Fruit fly (Drosophila melanogaster): Measurements from ENCODE around the gene Cpr65Ax1.

The Cpr65Ax1 gene

dm6 chr3L:6173826-6174255, 26.1 kb upstream of the Cpr65Ax1 start, which contains the start of the genes fmt and CG7376 (continued):
- TF ChIP-seq ab (GFP tag; optimal IDR thresholded peaks at IDR 0.05) (no peak), CG1529 (GFP tag; optimal IDR thresholded peaks at IDR 0.05) (no peak), dysf (GFP tag; IDR thresholded peaks at IDR 0.05) (no peak), Pdp1 (GFP tag; optimal IDR thresholded peaks at IDR 0.05) (no peak), E2f1 (GFP tag; IDR thresholded peaks at IDR 0.05) (no peak), stc (GFP tag; IDR thresholded peaks at IDR 0.05) (no peak), HLH54F (GFP tag; optimal IDR thresholded peaks at IDR 0.05) (no peak), CG2120 (GFP tag; optimal IDR thresholded peaks at IDR 0.05) (peak; percentile 43), Sin3A (optimal IDR thresholded peaks at IDR 0.05) (peak; percentile 14), E2f2 (GFP tag; IDR thresholded peaks at IDR 0.05) (peak; percentile 65), CG10543 (GFP tag; optimal IDR thresholded peaks at IDR 0.05) (no peak), otp (GFP tag; IDR thresholded peaks at IDR 0.05) (no peak), Nf-YC (tag; optimal IDR thresholded peaks at IDR 0.05) (no peak), Dek (tag; optimal IDR thresholded peaks at IDR 0.05) (no peak), HHEX (GFP tag; optimal IDR thresholded peaks at IDR 0.05) (no peak), Poxn (GFP tag; IDR thresholded peaks at IDR 0.05) (no peak), Hmx (GFP tag; optimal IDR thresholded peaks at IDR 0.05) (no peak), lmd (GFP tag; IDR thresholded peaks at IDR 0.05) (no peak), HLHmδ (GFP tag; optimal IDR thresholded peaks at IDR 0.05) (no peak), CG17829 (tag; optimal IDR thresholded peaks at IDR 0.05) (peak; percentile 69), Rx (GFP tag; IDR thresholded peaks at IDR 0.05) (no peak), CG11695 (GFP tag; IDR thresholded peaks at IDR 0.05) (no peak), CG1792 (GFP tag; optimal IDR thresholded peaks at IDR 0.05) (no peak), HmgZ (tag; optimal IDR thresholded peaks at IDR 0.05) (peak; percentile 23), CG15514 (GFP tag; optimal IDR thresholded peaks at IDR 0.05) (no peak), CG13624 (GFP tag; optimal IDR thresholded peaks at IDR 0.05) (no peak), NK7.1 (GFP tag; optimal IDR thresholded peaks at IDR 0.05) (no peak), CG11085 (GFP tag; IDR thresholded peaks at IDR 0.05) (no peak), ranshi (GFP tag; IDR thresholded peaks at IDR 0.05) (no peak), NC2α (GFP tag; optimal IDR thresholded peaks at IDR 0.05) (no peak), CG16863 (GFP tag; optimal IDR thresholded peaks at IDR 0.05) (no peak), odd (GFP tag; optimal IDR thresholded peaks at IDR 0.05) (no peak), CG8924 (tag; optimal IDR thresholded peaks at IDR 0.05) (no peak), sug (tag; optimal IDR thresholded peaks at IDR 0.05) (no peak), dan (GFP tag; IDR thresholded peaks at IDR 0.05) (no peak), Camta (GFP tag; optimal IDR thresholded peaks at IDR 0.05) (no peak), CG10654 (GFP tag; optimal IDR thresholded peaks at IDR 0.05) (peak; percentile 27), bowl (GFP tag; IDR thresholded peaks at IDR 0.05) (no peak), eve (GFP tag; optimal IDR thresholded peaks at IDR 0.05) (no peak), CG4854 (GFP tag; optimal IDR thresholded peaks at IDR 0.05) (no peak), Sry-β (GFP tag; optimal IDR thresholded peaks at IDR 0.05) (no peak), wek (GFP tag; optimal IDR thresholded peaks at IDR 0.05) (no peak), CG31224 (GFP tag; IDR thresholded peaks at IDR 0.05) (no peak), CG9215 (GFP tag; IDR thresholded peaks at IDR 0.05) (no peak), Hr3 (GFP tag; optimal IDR thresholded peaks at IDR 0.05) (peak; percentile 39), Rfx (GFP tag; IDR thresholded peaks at IDR 0.05) (no peak), NFAT (GFP tag; IDR thresholded peaks at IDR 0.05) (no peak), mam (GFP tag; optimal IDR thresholded peaks at IDR 0.05) (peak; percentile 3), CG1832 (GFP tag; optimal IDR thresholded peaks at IDR 0.05) (no peak), lola (GFP tag; optimal IDR thresholded peaks at IDR 0.05) (peak in 1 of 3 experiments; percentile 61), cato (GFP tag; optimal IDR thresholded peaks at IDR 0.05; ENCODE audit: borderline replicate concordance) (no peak), org-1 (GFP tag; optimal IDR thresholded peaks at IDR 0.05) (no peak), CG16779 (GFP tag; IDR thresholded peaks at IDR 0.05) (no peak)
